Worm (Caenorhabditis elegans) whole organism, young adult: Measurements from ENCODE around the gene nep-21.

ENCODE experiments used
- aptf-3 ChIP-seq: fragments of 200-800 bp; sonication (Bioruptor generic); IDR thresholded peaks from 2 replicates; pipeline ENCODE4 v1.3.6; 2022; ENCODE audit warnings: missing genetic modification characterization, missing compliant biosample characterization
- attf-3 ChIP-seq: fragments of 200-800 bp; sonication (Bioruptor generic); conservative IDR thresholded peaks from 2 replicates; pipeline ENCODE4 v1.3.6; 2022; ENCODE audit warnings: missing genetic modification reagents, missing genetic modification characterization, missing compliant biosample characterization
- attf-5 ChIP-seq: fragments of 200-800 bp; sonication (Bioruptor generic); optimal IDR thresholded peaks from 2 replicates; lab custom pipeline; 2018; ENCODE audit warnings: mild to moderate bottlenecking, missing genetic modification characterization, missing compliant biosample characterization
- ceh-40 ChIP-seq: fragments of 200-800 bp; sonication (Bioruptor generic); IDR thresholded peaks from 2 replicates; pipeline ENCODE4 v1.3.6; 2022; ENCODE audit warnings: missing genetic modification characterization, missing compliant biosample characterization
- dpl-1 ChIP-seq: fragments of 150-350 bp; optimal IDR thresholded peaks from 2 replicates; lab custom pipeline; 2014; ENCODE audit warnings: missing biosample characterization, missing genetic modification reagents, missing genetic modification characterization
- ets-4 ChIP-seq: fragments of 200-800 bp; sonication (Bioruptor generic); optimal IDR thresholded peaks from 2 replicates; lab custom pipeline; 2018; ENCODE audit warnings: mild to moderate bottlenecking, missing genetic modification characterization, missing compliant biosample characterization
- madf-3 ChIP-seq: fragments of 200-800 bp; sonication (Bioruptor generic); IDR thresholded peaks from 2 replicates; pipeline ENCODE4 v1.3.6; 2022; ENCODE audit warnings: missing genetic modification reagents, missing genetic modification characterization, missing compliant biosample characterization
- mcd-1 ChIP-seq: fragments of 200-800 bp; sonication (Bioruptor generic); IDR thresholded peaks from 2 replicates; pipeline ENCODE4 v1.3.6; 2022; ENCODE audit warnings: missing genetic modification reagents, missing genetic modification characterization, missing compliant biosample characterization
- pha-4 ChIP-seq: fragments of 150-350 bp; sonication (generic microtip); optimal IDR thresholded peaks from 2 replicates; lab custom pipeline; 2014; ENCODE audit warnings: missing biosample characterization, missing genetic modification reagents, missing genetic modification characterization
- tbp1 ChIP-seq: fragments of 200-800 bp; sonication (Bioruptor generic); optimal IDR thresholded peaks from 2 replicates; lab custom pipeline; 2018; ENCODE audit warnings: mild to moderate bottlenecking, missing genetic modification characterization, missing compliant biosample characterization

ce11 chrV:14270729-14271128 lies 44.5 kb upstream of the nep-21 start, which contains the start of gene F40G12.5:
- TF ChIP-seq dpl-1 (GFP tag; lab: Kevin White, UChicago) (no peak), ceh-40 (GFP tag; lab: Robert Waterston, UW) (no peak), attf-5 (GFP tag; lab: Kevin White, UChicago) (no peak), mcd-1 (GFP tag; lab: Robert Waterston, UW) (no peak), attf-3 (GFP tag; lab: Robert Waterston, UW) (no peak), madf-3 (no peak), aptf-3 (GFP tag; lab: Robert Waterston, UW) (no peak), ets-4 (GFP tag; lab: Kevin White, UChicago) (no peak), tbp1 (no peak), pha-4 (tag; lab: Kevin White, UChicago) (no peak)
